Fruit fly (Drosophila melanogaster): ENCODE data around the gene CG34393.

DNA sequence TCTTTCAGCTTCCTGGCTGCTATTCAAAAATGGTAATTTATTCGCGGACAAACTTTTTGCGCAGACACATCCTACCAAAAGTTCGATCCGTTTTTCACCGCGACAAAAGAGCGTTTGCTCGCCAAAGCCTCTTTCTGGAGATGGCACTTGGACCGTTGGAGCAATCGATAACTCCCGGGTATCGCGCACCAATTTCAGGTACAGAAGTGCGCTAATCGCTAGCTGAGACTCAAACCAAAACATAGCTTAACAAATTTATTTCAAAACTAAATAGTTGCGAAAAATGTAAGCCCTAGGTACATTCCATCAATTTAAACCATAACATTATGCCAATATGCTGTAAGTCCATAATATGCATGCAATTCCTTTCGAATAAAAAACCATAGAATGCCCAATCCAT, 55.6 kb downstream of the CG34393 start, which contains the start of gene toc:
- TF ChIP-seq CG32121 (GFP tag; IDR thresholded peaks at IDR 0.05): no peak
- TF ChIP-seq CG9948 (tag; optimal IDR thresholded peaks at IDR 0.05): no peak
- no peak for TF ChIP-seq EcR (GFP tag; optimal IDR thresholded peaks at IDR 0.05)
- TF ChIP-seq CG14655 (GFP tag; optimal IDR thresholded peaks at IDR 0.05): no peak
- no peak for TF ChIP-seq CG34367 (tag; optimal IDR thresholded peaks at IDR 0.05)
- TF ChIP-seq CG10348 (GFP tag; IDR thresholded peaks at IDR 0.05): no peak

Measured in whole organism, pupa.